Worm (Caenorhabditis elegans) whole organism, L4 larva: Measurements from ENCODE around the gene F36G9.3.

Experiments used
- Y105C5A.15 ChIP-seq: fragments of 200-800 bp; sonication (Bioruptor generic); IDR thresholded peaks from 2 replicates; pipeline ENCODE4 v1.3.6; 2022; ENCODE audit warnings: missing genetic modification characterization, missing compliant biosample characterization
- ceh-82 ChIP-seq: sonication (generic microtip); optimal IDR thresholded peaks from 2 replicates; lab custom pipeline; 2017; ENCODE audit warnings: missing biosample characterization, missing genetic modification characterization
- nhr-48 ChIP-seq: sonication (generic microtip); optimal IDR thresholded peaks from 2 replicates; lab custom pipeline; 2016; ENCODE audit warnings: mild to moderate bottlenecking, missing genetic modification characterization, missing compliant biosample characterization
- snpc-4 ChIP-seq: fragments of 150-350 bp; optimal IDR thresholded peaks from 2 replicates; lab custom pipeline; 2014; ENCODE audit warnings: missing biosample characterization, missing genetic modification characterization

DNA sequence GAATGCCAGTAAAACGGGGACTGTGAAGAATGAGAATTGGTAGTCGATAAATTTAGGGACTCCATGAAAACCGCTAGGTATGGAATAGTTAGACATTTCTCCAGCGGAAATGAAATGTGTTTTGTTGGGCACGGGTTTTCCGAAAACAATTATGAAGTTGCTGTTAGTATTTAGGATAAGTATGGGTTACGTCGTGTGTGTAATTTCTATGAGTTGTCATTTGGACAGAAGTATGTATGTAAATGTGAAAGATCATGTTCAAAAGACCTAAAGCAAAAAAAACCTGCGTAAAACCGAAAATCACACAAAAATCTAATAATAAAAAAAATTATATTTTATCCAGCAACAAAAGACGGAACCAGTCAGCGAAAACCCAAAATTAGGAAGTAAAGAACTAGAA is 15.3 kb downstream of the F36G9.3 start, which contains the start of gene sru-23:
- TF ChIP-seq snpc-4 (tag; lab: Kevin White, UChicago) = no peak
- no peak for TF ChIP-seq nhr-48
- no peak for TF ChIP-seq ceh-82 (tag; lab: Kevin White, UChicago)
- TF ChIP-seq Y105C5A.15 (GFP tag; lab: Robert Waterston, UW) = no peak
